Worm (Caenorhabditis elegans) whole organism, young adult: ENCODE results near the gene flap-1.

Source experiments
- B0035.1 ChIP-seq: sonication (generic microtip); optimal IDR thresholded peaks from 2 replicates; lab custom pipeline; 2016; ENCODE audit warnings: missing genetic modification characterization, mild to moderate bottlenecking, missing compliant biosample characterization, missing genotype, missing genetic modification reagents
- B0261.1 ChIP-seq: sonication (generic microtip); optimal IDR thresholded peaks from 2 replicates; lab custom pipeline; 2016; ENCODE audit warnings: mild to moderate bottlenecking, missing genetic modification characterization, moderate library complexity, missing compliant biosample characterization
- B0336.3 ChIP-seq: fragments of 200-800 bp; sonication (Bioruptor generic); IDR thresholded peaks from 2 replicates; pipeline ENCODE4 v1.3.6; 2022; ENCODE audit warnings: missing genetic modification characterization, missing compliant biosample characterization
- C06A6.2 ChIP-seq: fragments of 200-800 bp; sonication (Bioruptor generic); conservative IDR thresholded peaks from 2 replicates; pipeline ENCODE4 v1.3.6; 2022; ENCODE audit warnings: missing genetic modification characterization, missing compliant biosample characterization
- D2030.7 ChIP-seq: fragments of 200-800 bp; sonication (Bioruptor generic); IDR thresholded peaks from 2 replicates; pipeline ENCODE4 v1.3.6; 2022; ENCODE audit warnings: missing genetic modification reagents, missing genetic modification characterization, missing compliant biosample characterization
- F22D6.2 ChIP-seq: sonication (generic microtip); optimal IDR thresholded peaks from 2 replicates; lab custom pipeline; 2016; ENCODE audit warnings: mild to moderate bottlenecking, missing genetic modification characterization, missing compliant biosample characterization
- F33H1.4 ChIP-seq: fragments of 200-800 bp; sonication (Bioruptor generic); IDR thresholded peaks from 2 replicates; pipeline ENCODE4 v1.3.6; 2022; ENCODE audit warnings: missing genetic modification reagents, missing genetic modification characterization, missing compliant biosample characterization
- F39B2.1 ChIP-seq: fragments of 200-800 bp; sonication (Bioruptor generic); IDR thresholded peaks from 2 replicates; pipeline ENCODE4 v1.3.6; 2022; ENCODE audit warnings: missing genetic modification reagents, missing genetic modification characterization, missing compliant biosample characterization
- F55B11.4 ChIP-seq: sonication (generic microtip); optimal IDR thresholded peaks from 2 replicates; lab custom pipeline; 2016; ENCODE audit warnings: missing compliant biosample characterization, missing genetic modification characterization, borderline replicate concordance; ENCODE audit not compliant: insufficient read depth
- F57C9.4 ChIP-seq: sonication (generic microtip); optimal IDR thresholded peaks from 2 replicates; lab custom pipeline; 2017; ENCODE audit warnings: mild to moderate bottlenecking, missing genetic modification characterization, missing compliant biosample characterization
- Y53F4B.3 ChIP-seq: fragments of 200-800 bp; sonication (Bioruptor generic); IDR thresholded peaks from 2 replicates; pipeline ENCODE4 v1.3.6; 2022; ENCODE audit warnings: missing genetic modification reagents, missing genetic modification characterization, missing compliant biosample characterization
- Y56A3A.18 ChIP-seq: fragments of 200-800 bp; sonication (Bioruptor generic); IDR thresholded peaks from 2 replicates; pipeline ENCODE4 v1.3.6; 2022; ENCODE audit warnings: missing genetic modification reagents, missing genetic modification characterization, missing compliant biosample characterization
- ama-1 ChIP-seq, 3 experiments: fragments of 150-350 bp in 1 of 3; sonication (generic microtip) in 2 of 3; optimal IDR thresholded peaks; 2 replicates each; lab custom pipeline; 2014 to 2018; ENCODE audit warnings: missing biosample characterization in 2 of 3, missing genetic modification characterization in 2 of 3, missing genetic modification reagents in 2 of 3
- athp-1 ChIP-seq: sonication (generic microtip); optimal IDR thresholded peaks from 2 replicates; lab custom pipeline; 2017; ENCODE audit warnings: mild to moderate bottlenecking, missing genetic modification characterization, missing compliant biosample characterization
- attf-6 ChIP-seq: fragments of 200-800 bp; sonication (Bioruptor generic); IDR thresholded peaks from 2 replicates; pipeline ENCODE4 v1.3.6; 2022; ENCODE audit warnings: missing genetic modification reagents, missing genetic modification characterization, missing compliant biosample characterization
- bed-1 ChIP-seq: fragments of 200-800 bp; sonication (Bioruptor generic); IDR thresholded peaks from 2 replicates; pipeline ENCODE4 v1.3.6; 2022; ENCODE audit warnings: missing genetic modification reagents, missing genetic modification characterization, missing compliant biosample characterization
- ceh-40 ChIP-seq: fragments of 200-800 bp; sonication (Bioruptor generic); IDR thresholded peaks from 2 replicates; pipeline ENCODE4 v1.3.6; 2022; ENCODE audit warnings: missing genetic modification characterization, missing compliant biosample characterization
- dox-1 ChIP-seq: fragments of 200-800 bp; sonication (Bioruptor generic); IDR thresholded peaks from 2 replicates; pipeline ENCODE4 v1.3.6; 2022; ENCODE audit warnings: missing genetic modification reagents, missing genetic modification characterization, missing compliant biosample characterization
- dpff-1 ChIP-seq: sonication (generic microtip); optimal IDR thresholded peaks from 2 replicates; lab custom pipeline; 2017; ENCODE audit warnings: mild to moderate bottlenecking, missing genetic modification characterization, missing compliant biosample characterization
- dpl-1 ChIP-seq: fragments of 150-350 bp; optimal IDR thresholded peaks from 2 replicates; lab custom pipeline; 2014; ENCODE audit warnings: missing biosample characterization, missing genetic modification reagents, missing genetic modification characterization
- efl-1 ChIP-seq: fragments of 150-350 bp; optimal IDR thresholded peaks from 2 replicates; lab custom pipeline; 2014; ENCODE audit warnings: missing biosample characterization, missing genetic modification reagents, missing genetic modification characterization
- egl-44 ChIP-seq: fragments of 200-800 bp; sonication (Bioruptor generic); IDR thresholded peaks from 2 replicates; pipeline ENCODE4 v1.3.6; 2022; ENCODE audit warnings: missing genetic modification reagents, missing genetic modification characterization, missing compliant biosample characterization
- ekl-4 ChIP-seq: fragments of 200-800 bp; sonication (Bioruptor generic); IDR thresholded peaks from 2 replicates; pipeline ENCODE4 v1.3.6; 2022; ENCODE audit warnings: missing genetic modification reagents, missing genetic modification characterization, missing compliant biosample characterization
- gei-17 ChIP-seq: fragments of 200-800 bp; sonication (Bioruptor generic); optimal IDR thresholded peaks from 2 replicates; lab custom pipeline; 2018; ENCODE audit warnings: mild to moderate bottlenecking, missing genetic modification characterization, missing compliant biosample characterization
- him-1 ChIP-seq: sonication (generic microtip); optimal IDR thresholded peaks from 2 replicates; lab custom pipeline; 2016; ENCODE audit warnings: missing genotype, missing genetic modification reagents, missing genetic modification characterization, missing compliant biosample characterization
- hmg-1.2 ChIP-seq: fragments of 200-800 bp; sonication (Bioruptor generic); IDR thresholded peaks from 2 replicates; pipeline ENCODE4 v1.3.6; 2022; ENCODE audit warnings: missing genetic modification reagents, missing genetic modification characterization, missing compliant biosample characterization
- let-526 ChIP-seq: fragments of 200-800 bp; sonication (Bioruptor generic); IDR thresholded peaks from 2 replicates; pipeline ENCODE4 v1.3.6; 2022; ENCODE audit warnings: missing genetic modification reagents, missing genetic modification characterization, missing compliant biosample characterization
- lin-26 ChIP-seq: fragments of 200-800 bp; sonication (Bioruptor generic); IDR thresholded peaks from 2 replicates; pipeline ENCODE4 v1.3.6; 2022; ENCODE audit warnings: missing genetic modification reagents, missing genetic modification characterization, missing compliant biosample characterization
- lin-40 ChIP-seq: sonication (generic microtip); optimal IDR thresholded peaks from 2 replicates; lab custom pipeline; 2016; ENCODE audit warnings: missing genetic modification characterization, mild to moderate bottlenecking, missing compliant biosample characterization, missing genotype, missing genetic modification reagents
- lin-54 ChIP-seq: fragments of 200-800 bp; sonication (Bioruptor generic); optimal IDR thresholded peaks from 2 replicates; lab custom pipeline; 2018; ENCODE audit warnings: mild to moderate bottlenecking, missing genetic modification characterization, missing compliant biosample characterization
- lir-1 ChIP-seq: fragments of 200-800 bp; sonication (Bioruptor generic); conservative IDR thresholded peaks from 2 replicates; pipeline ENCODE4 v1.3.6; 2022; ENCODE audit warnings: missing genetic modification reagents, missing genetic modification characterization, missing compliant biosample characterization
- lsl-1 ChIP-seq: fragments of 200-800 bp; sonication (Bioruptor generic); optimal IDR thresholded peaks from 2 replicates; lab custom pipeline; 2018; ENCODE audit warnings: mild to moderate bottlenecking, missing genetic modification characterization, moderate library complexity, missing compliant biosample characterization
- madf-8 ChIP-seq: fragments of 200-800 bp; sonication (Bioruptor generic); conservative IDR thresholded peaks from 2 replicates; pipeline ENCODE4 v1.3.6; 2022; ENCODE audit warnings: missing genetic modification reagents, missing genetic modification characterization, missing compliant biosample characterization
- mes-4 ChIP-seq: sonication (generic microtip); optimal IDR thresholded peaks from 2 replicates; lab custom pipeline; 2016; ENCODE audit warnings: missing genotype, missing genetic modification characterization, missing compliant biosample characterization
- nfya-2 ChIP-seq: fragments of 200-800 bp; sonication (Bioruptor generic); IDR thresholded peaks from 2 replicates; pipeline ENCODE4 v1.3.6; 2022; ENCODE audit warnings: missing genetic modification reagents, missing genetic modification characterization, missing compliant biosample characterization
- nfyb-1 ChIP-seq: fragments of 200-800 bp; sonication (Bioruptor generic); IDR thresholded peaks from 2 replicates; pipeline ENCODE4 v1.3.6; 2022; ENCODE audit warnings: missing genetic modification reagents, missing genetic modification characterization, missing compliant biosample characterization
- nhr-27 ChIP-seq: fragments of 200-800 bp; sonication (Bioruptor generic); optimal IDR thresholded peaks from 2 replicates; lab custom pipeline; 2018; ENCODE audit warnings: mild to moderate bottlenecking, missing genetic modification characterization, moderate library complexity, missing compliant biosample characterization
- pbrm-1 ChIP-seq: fragments of 200-800 bp; sonication (Bioruptor generic); IDR thresholded peaks from 2 replicates; pipeline ENCODE4 v1.3.6; 2022; ENCODE audit warnings: missing genetic modification reagents, missing genetic modification characterization, missing compliant biosample characterization
- pha-4 ChIP-seq: fragments of 150-350 bp; sonication (generic microtip); optimal IDR thresholded peaks from 2 replicates; lab custom pipeline; 2014; ENCODE audit warnings: missing biosample characterization, missing genetic modification reagents, missing genetic modification characterization
- rec-8 ChIP-seq, 2 experiments: sonication (generic microtip); optimal IDR thresholded peaks; 2 replicates each; lab custom pipeline; 2016; ENCODE audit warnings: mild to moderate bottlenecking in 2 of 2, missing genetic modification characterization in 2 of 2, missing genetic modification reagents in 2 of 2, missing genotype in 2 of 2, missing biosample characterization in 1 of 2, missing compliant biosample characterization in 1 of 2, moderate library complexity in 1 of 2
- repo-1 ChIP-seq: sonication (generic microtip); optimal IDR thresholded peaks from 2 replicates; lab custom pipeline; 2017; ENCODE audit warnings: mild to moderate bottlenecking, missing genetic modification characterization, missing compliant biosample characterization
- snpc-1.3 ChIP-seq: sonication (generic microtip); optimal IDR thresholded peaks from 2 replicates; lab custom pipeline; 2017; ENCODE audit warnings: missing genetic modification characterization, mild to moderate bottlenecking, missing compliant biosample characterization, antibody characterized with exemption, moderate library complexity, missing genotype, missing genetic modification reagents; ENCODE audit not compliant: insufficient read depth
- snpc-3.4 ChIP-seq: sonication (generic microtip); optimal IDR thresholded peaks from 2 replicates; lab custom pipeline; 2017; ENCODE audit warnings: missing genetic modification characterization, mild to moderate bottlenecking, missing compliant biosample characterization, antibody characterized with exemption, moderate library complexity, missing genotype, missing genetic modification reagents
- tbp1 ChIP-seq: fragments of 200-800 bp; sonication (Bioruptor generic); optimal IDR thresholded peaks from 2 replicates; lab custom pipeline; 2018; ENCODE audit warnings: mild to moderate bottlenecking, missing genetic modification characterization, missing compliant biosample characterization
- xnd-1 ChIP-seq: sonication (generic microtip); optimal IDR thresholded peaks from 2 replicates; lab custom pipeline; 2016; ENCODE audit warnings: missing genotype, missing genetic modification reagents, missing genetic modification characterization, missing compliant biosample characterization
- zfh-2 ChIP-seq: fragments of 200-800 bp; sonication (Bioruptor generic); conservative IDR thresholded peaks from 2 replicates; pipeline ENCODE4 v1.3.6; 2022; ENCODE audit warnings: missing genetic modification reagents, missing genetic modification characterization, missing compliant biosample characterization
- ztf-18 ChIP-seq: sonication (generic microtip); optimal IDR thresholded peaks from 2 replicates; lab custom pipeline; 2016; ENCODE audit warnings: missing genotype, mild to moderate bottlenecking, missing genetic modification characterization, missing compliant biosample characterization

flap-1 gene

ce11 chrIII:6958674-6959241 lies 30.1 kb upstream of the flap-1 start (continued):
- TF ChIP-seq madf-8 (GFP tag; lab: Robert Waterston, UW): peak; percentile 45; the same call in 1 of the 2 replicates
- no peak for TF ChIP-seq ceh-40
- TF ChIP-seq ztf-18 (tag; lab: Kevin White, UChicago): no peak
- TF ChIP-seq F22D6.2 (tag; lab: Kevin White, UChicago): no peak
- peak; percentile 49; the same call in 1 of the 2 replicates for TF ChIP-seq nfyb-1 (GFP tag; lab: Robert Waterston, UW)
- TF ChIP-seq nhr-27: no peak
- peak; percentile 82 for TF ChIP-seq B0336.3 (GFP tag; lab: Robert Waterston, UW)
- TF ChIP-seq athp-1: peak; percentile 71
- TF ChIP-seq rec-8 (tag; optimal IDR thresholded peaks at IDR 0.05; lab: Kevin White, UChicago): peak in 1 of 2 experiments; percentile 9
- TF ChIP-seq bed-1 (GFP tag; lab: Robert Waterston, UW): no peak
- peak; percentile 40 for TF ChIP-seq dpff-1
- no peak for TF ChIP-seq let-526
- TF ChIP-seq lin-54 (GFP tag; lab: Kevin White, UChicago): no peak
- no peak for TF ChIP-seq attf-6 (GFP tag; lab: Robert Waterston, UW)
- no peak for TF ChIP-seq Y53F4B.3 (GFP tag; lab: Robert Waterston, UW)
- 0 out of 2 replicates have a peak, but pooled peaks have one; percentile 46 for TF ChIP-seq Y56A3A.18
- no peak for TF ChIP-seq F57C9.4 (tag; lab: Kevin White, UChicago)
- TF ChIP-seq B0261.1 (tag; lab: Kevin White, UChicago): no peak
- TF ChIP-seq B0035.1 (tag; lab: Kevin White, UChicago): peak; percentile 36
- TF ChIP-seq D2030.7: no peak
- TF ChIP-seq F39B2.1 (GFP tag; lab: Robert Waterston, UW): 0 out of 2 replicates have a peak, but pooled peaks have one; percentile 13
- no peak for TF ChIP-seq mes-4 (tag; lab: Kevin White, UChicago)
- peak; percentile 52 for TF ChIP-seq snpc-3.4 (tag; lab: Kevin White, UChicago)
- TF ChIP-seq lsl-1 (GFP tag; lab: Kevin White, UChicago): peak; percentile 72
- peak; percentile 61 for TF ChIP-seq F33H1.4 (GFP tag; lab: Robert Waterston, UW)
- TF ChIP-seq ama-1 (optimal IDR thresholded peaks at IDR 0.05; lab: Kevin White, UChicago): no peak
- peak in 1 of 2 experiments; percentile 75 for TF ChIP-seq ama-1 (GFP tag; optimal IDR thresholded peaks at IDR 0.05; lab: Kevin White, UChicago)
- TF ChIP-seq xnd-1 (tag; lab: Kevin White, UChicago): peak; percentile 11
- no peak for TF ChIP-seq nfya-2 (GFP tag; lab: Robert Waterston, UW)
- TF ChIP-seq him-1 (tag; lab: Kevin White, UChicago): peak; percentile 99
- TF ChIP-seq gei-17 (GFP tag; lab: Kevin White, UChicago): no peak
- TF ChIP-seq hmg-1.2: no peak; the same call in none of the 2 replicates
- TF ChIP-seq F55B11.4: no peak
- no peak for TF ChIP-seq pha-4
- peak; percentile 5 for TF ChIP-seq repo-1 (tag; lab: Kevin White, UChicago)
- no peak for TF ChIP-seq egl-44 (GFP tag; lab: Robert Waterston, UW)
- TF ChIP-seq efl-1 (GFP tag; lab: Kevin White, UChicago): peak; percentile 64
- 0 out of 2 replicates have a peak, but pooled peaks have one; percentile 21 for TF ChIP-seq pbrm-1
- TF ChIP-seq lin-26: no peak
- TF ChIP-seq tbp1: no peak
- no peak for TF ChIP-seq dox-1 (GFP tag; lab: Robert Waterston, UW)
- TF ChIP-seq ekl-4 (GFP tag; lab: Robert Waterston, UW): peak; percentile 70
- peak; percentile 25 for TF ChIP-seq snpc-1.3 (tag; lab: Kevin White, UChicago)
- no peak for TF ChIP-seq lir-1 (GFP tag; lab: Robert Waterston, UW)
- no peak for TF ChIP-seq C06A6.2 (GFP tag; lab: Robert Waterston, UW)
- TF ChIP-seq zfh-2 (GFP tag; lab: Robert Waterston, UW): no peak
- TF ChIP-seq dpl-1 (GFP tag; lab: Kevin White, UChicago): peak; percentile 18
- no peak for TF ChIP-seq lin-40
